Worm (Caenorhabditis elegans): Measurements from ENCODE around the gene clc-19.

The clc-19 gene

DNA sequence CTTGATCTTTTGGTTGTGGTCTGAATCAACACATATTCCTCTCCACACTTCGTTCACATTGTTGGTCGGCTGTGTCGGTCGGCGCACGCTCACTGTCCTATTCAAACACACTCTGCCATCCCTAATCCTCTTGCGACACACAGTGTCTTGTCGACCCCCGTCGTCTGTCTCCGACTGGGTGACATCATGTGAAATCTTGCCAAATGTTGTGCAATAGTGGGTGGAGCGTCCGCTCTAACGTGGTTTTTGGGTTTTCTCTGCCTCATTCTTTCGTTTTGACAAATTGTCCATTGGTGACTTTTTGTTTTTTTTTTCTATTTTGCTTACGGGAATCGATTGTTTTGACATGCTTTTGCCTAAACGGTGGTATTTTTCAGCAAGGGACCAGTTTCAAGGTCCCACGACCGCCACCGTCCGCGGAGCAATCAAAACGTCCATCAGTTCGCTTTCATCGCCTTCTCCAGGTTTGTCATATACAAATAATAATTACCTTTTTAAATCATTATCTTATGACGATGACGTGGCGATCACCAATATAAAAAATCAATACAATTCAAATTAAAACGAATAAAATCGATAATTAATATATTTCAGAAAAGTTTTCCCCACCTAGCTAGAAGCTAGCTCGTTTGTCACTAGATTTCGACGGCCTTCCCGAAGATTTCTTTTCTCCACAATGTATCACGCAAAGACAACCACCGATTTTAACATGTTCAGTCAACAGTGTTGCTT lies 39.5 kb downstream of the clc-19 start (continued):
- TF ChIP-seq fkh-10 (GFP tag; optimal IDR thresholded peaks at IDR 0.05) (peak; percentile 81), sptf-1 (tag; optimal IDR thresholded peaks at IDR 0.05) (no peak), ceh-90 (tag; optimal IDR thresholded peaks at IDR 0.05) (peak; percentile 43), mdl-1 (tag; optimal IDR thresholded peaks at IDR 0.05) (peak in 1 of 2 experiments; percentile 97), zip-4 (GFP tag; optimal IDR thresholded peaks at IDR 0.05) (peak; percentile 92), nhr-11 (tag; optimal IDR thresholded peaks at IDR 0.05) (peak; percentile 84), mab-9 (GFP tag; IDR thresholded peaks at IDR 0.05) (peak; percentile 63; the same call in 1 of the 2 replicates), elt-3 (tag; optimal IDR thresholded peaks at IDR 0.05) (peak in 5 of 6 experiments; percentile 5 to 84 (median 65)), nhr-71 (tag; optimal IDR thresholded peaks at IDR 0.05) (peak; percentile 97), fkh-8 (tag; optimal IDR thresholded peaks at IDR 0.05) (peak; percentile 94), isw-1 (GFP tag; IDR thresholded peaks at IDR 0.05) (peak; percentile 83), nhr-28 (tag; optimal IDR thresholded peaks at IDR 0.05) (no peak), vab-15 (tag; optimal IDR thresholded peaks at IDR 0.05) (no peak), pax-3 (tag; optimal IDR thresholded peaks at IDR 0.05) (peak; percentile 70), hlh-17 (GFP tag; optimal IDR thresholded peaks at IDR 0.05; ENCODE audit: borderline replicate concordance) (no peak), ceh-88 (GFP tag; IDR thresholded peaks at IDR 0.05) (peak; percentile 45; the same call in 1 of the 2 replicates), dpl-1 (GFP tag; optimal IDR thresholded peaks at IDR 0.05) (peak; percentile 67 to 68 (median 67)), Y116A8C.19 (tag; optimal IDR thresholded peaks at IDR 0.05; ENCODE audit: borderline replicate concordance) (no peak), rnt-1 (tag; optimal IDR thresholded peaks at IDR 0.05) (peak; percentile 86), tlp-1 (tag; optimal IDR thresholded peaks at IDR 0.05) (no peak), tbx-2 (tag; optimal IDR thresholded peaks at IDR 0.05) (peak; percentile 86), efl-3 (GFP tag; optimal IDR thresholded peaks at IDR 0.05) (no peak), hlh-4 (tag; optimal IDR thresholded peaks at IDR 0.05) (no peak), nhr-19 (GFP tag; conservative IDR thresholded peaks at IDR 0.05) (peak; percentile 83), unc-30 (tag; optimal IDR thresholded peaks at IDR 0.05) (no peak), C34B4.2 (tag; optimal IDR thresholded peaks at IDR 0.05) (no peak), blmp-1 (tag; optimal IDR thresholded peaks at IDR 0.05) (peak; percentile 51), F16B12.6 (tag; optimal IDR thresholded peaks at IDR 0.05) (peak; percentile 32), aha-1 (tag; optimal IDR thresholded peaks at IDR 0.05) (no peak), efl-1 (optimal IDR thresholded peaks at IDR 0.05) (peak; percentile 79 to 90), efl-1 (GFP tag; optimal IDR thresholded peaks at IDR 0.05 in 1 of 2) (peak; percentile 69 to 96), egl-13 (tag; optimal IDR thresholded peaks at IDR 0.05) (peak; percentile 54), ztf-4 (tag; optimal IDR thresholded peaks at IDR 0.05) (peak; percentile 37)

DNA sequence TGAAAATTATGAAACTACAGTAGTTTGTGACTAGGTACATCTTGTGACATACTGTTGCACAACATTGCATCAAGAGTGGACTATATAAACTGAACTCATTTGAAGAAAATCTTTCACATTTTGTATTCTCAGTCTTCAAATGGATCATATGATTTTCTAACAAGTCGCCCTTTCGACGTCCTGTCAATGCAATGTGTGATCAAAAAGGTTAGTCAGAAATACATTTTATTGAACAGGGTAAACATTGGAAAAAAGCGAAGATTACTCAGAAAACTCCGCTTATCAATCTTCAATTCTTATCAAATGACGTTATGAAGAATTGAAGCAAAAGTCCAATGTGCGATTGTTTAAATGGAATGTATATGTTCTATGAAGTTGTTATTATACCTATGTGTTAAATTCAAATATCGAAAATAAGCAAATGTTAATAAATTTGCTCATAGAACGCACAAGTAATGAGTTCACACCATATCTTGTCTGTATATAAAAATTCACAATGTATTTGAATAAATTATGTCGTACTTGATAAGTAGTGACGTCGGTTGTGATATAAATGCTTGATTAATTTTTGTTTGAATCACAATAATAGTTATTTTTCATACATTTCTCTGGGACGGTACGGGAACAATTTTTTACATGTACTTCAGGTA lies 40.4 kb downstream of the clc-19 start, which contains the start of gene zip-2:
Gene zip-2 (plus strand): TSS at position 128 of the 650 bp plus-strand sequence.
- TF ChIP-seq efl-1 (optimal IDR thresholded peaks at IDR 0.05) = no peak
- TF ChIP-seq efl-1 (GFP tag; optimal IDR thresholded peaks at IDR 0.05 in 1 of 2) = peak in 1 of 2 experiments; percentile 90
- no peak for TF ChIP-seq tbx-2 (tag; optimal IDR thresholded peaks at IDR 0.05)
- TF ChIP-seq pqm-1 (tag; optimal IDR thresholded peaks at IDR 0.05) = peak; percentile 43
- peak; percentile 36 for TF ChIP-seq snu-23 (GFP tag; optimal IDR thresholded peaks at IDR 0.05)
- TF ChIP-seq nhr-237 (tag; optimal IDR thresholded peaks at IDR 0.05) = no peak
- TF ChIP-seq vab-15 (tag; optimal IDR thresholded peaks at IDR 0.05) = no peak
- peak in 1 of 2 experiments; percentile 48 for TF ChIP-seq lin-35 (GFP tag; optimal IDR thresholded peaks at IDR 0.05)
- TF ChIP-seq lin-14 (GFP tag; optimal IDR thresholded peaks at IDR 0.05) = peak; percentile 60
- TF ChIP-seq nhr-20 (tag; optimal IDR thresholded peaks at IDR 0.05) = peak; percentile 72
- no peak for TF ChIP-seq unc-98 (GFP tag; IDR thresholded peaks at IDR 0.05)
- peak; percentile 2 for TF ChIP-seq mef-2 (tag; optimal IDR thresholded peaks at IDR 0.05)
- peak in 1 of 2 experiments; percentile 19 for TF ChIP-seq mdl-1 (tag; optimal IDR thresholded peaks at IDR 0.05)
- TF ChIP-seq nhr-71 (tag; optimal IDR thresholded peaks at IDR 0.05) = peak; percentile 52
- TF ChIP-seq unc-130 (tag; optimal IDR thresholded peaks at IDR 0.05) = no peak
- TF ChIP-seq unc-86 (tag; optimal IDR thresholded peaks at IDR 0.05) = no peak
- TF ChIP-seq isw-1 (GFP tag; IDR thresholded peaks at IDR 0.05) = no peak
- no peak for TF ChIP-seq ceh-88 (GFP tag; IDR thresholded peaks at IDR 0.05)
- TF ChIP-seq dpl-1 (GFP tag; optimal IDR thresholded peaks at IDR 0.05) = peak in 1 of 3 experiments; percentile 18
- no peak for TF ChIP-seq zag-1 (tag; optimal IDR thresholded peaks at IDR 0.05)
- TF ChIP-seq lsy-2 (tag; optimal IDR thresholded peaks at IDR 0.05) = peak in 1 of 2 experiments; percentile 9
- peak; percentile 99 for TF ChIP-seq alr-1 (tag; optimal IDR thresholded peaks at IDR 0.05; ENCODE audit: borderline replicate concordance)
- no peak for TF ChIP-seq C34B4.2 (tag; optimal IDR thresholded peaks at IDR 0.05)
- peak; percentile 19 for TF ChIP-seq C16A3.4 (tag; optimal IDR thresholded peaks at IDR 0.05)
- no peak for TF ChIP-seq dsc-1 (tag; optimal IDR thresholded peaks at IDR 0.05)
- TF ChIP-seq Y116A8C.19 (tag; optimal IDR thresholded peaks at IDR 0.05; ENCODE audit: borderline replicate concordance) = no peak
- TF ChIP-seq F16B12.6 (tag; optimal IDR thresholded peaks at IDR 0.05) = no peak
